Worm (Caenorhabditis elegans): ENCODE data around the gene lgc-6.
"Not testable (repeated sequence)": the region's sequence is repeated elsewhere in the genome, so short reads cannot be mapped to it uniquely, and the experiment has no call there.

The lgc-6 gene

ce11 chrIV:8352036-8352435 is 12.3 kb downstream of the lgc-6 start, which contains the start of gene F17E9.16:
F17E9.16 (plus strand) TSS chrIV:8352336.
- not testable (repeated sequence) for TF ChIP-seq nhr-237, crh-2, R02D3.7 (tag; optimal IDR thresholded peaks at IDR 0.05)

DNA sequence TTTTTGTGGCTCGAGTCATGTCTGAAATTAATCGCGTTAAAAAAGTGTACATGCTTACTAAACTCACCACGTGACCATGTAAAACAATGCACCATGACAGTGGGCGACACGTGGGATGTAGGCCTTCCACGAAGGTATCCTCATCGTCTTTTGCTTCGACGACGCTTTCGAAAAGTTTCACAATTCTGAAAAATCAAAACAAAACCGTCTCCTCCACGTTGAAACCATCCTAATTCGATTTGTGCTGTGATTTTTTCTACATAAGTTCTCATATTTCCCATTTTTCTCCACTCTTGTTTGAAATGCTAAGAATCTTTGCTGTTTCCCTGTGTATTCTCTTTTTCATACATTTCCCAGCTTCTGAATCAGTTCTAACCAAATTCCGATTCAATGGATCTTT is 14.8 kb downstream of the lgc-6 start, which contains the start of gene F17E9.3:
F17E9.3 (plus strand) TSS at position 301 of the 400 bp plus-strand sequence.
- TF ChIP-seq zag-1 (tag; optimal IDR thresholded peaks at IDR 0.05) = no peak
- no peak for TF ChIP-seq sma-9 (GFP tag; optimal IDR thresholded peaks at IDR 0.05)
- no peak for TF ChIP-seq sma-9 (tag; optimal IDR thresholded peaks at IDR 0.05)
- no peak for TF ChIP-seq blmp-1 (tag; optimal IDR thresholded peaks at IDR 0.05; ENCODE audit: insufficient read depth)
- no peak for TF ChIP-seq alr-1 (tag; optimal IDR thresholded peaks at IDR 0.05)
- TF ChIP-seq ZK546.5 (tag; optimal IDR thresholded peaks at IDR 0.05) = no peak
- no peak for TF ChIP-seq dmd-4 (tag; optimal IDR thresholded peaks at IDR 0.05)
- TF ChIP-seq elt-1 (tag; optimal IDR thresholded peaks at IDR 0.05) = no peak
- no peak for TF ChIP-seq sem-4 (tag; optimal IDR thresholded peaks at IDR 0.05)
- no peak for TF ChIP-seq F13H6.1 (tag; optimal IDR thresholded peaks at IDR 0.05)
- TF ChIP-seq unc-55 (GFP tag; optimal IDR thresholded peaks at IDR 0.05) = no peak
- TF ChIP-seq sma-3 (GFP tag; optimal IDR thresholded peaks at IDR 0.05) = no peak

- TF ChIP-seq fos-1 (tag; optimal IDR thresholded peaks at IDR 0.05) (no peak), zag-1 (tag; optimal IDR thresholded peaks at IDR 0.05) (no peak), nhr-129 (tag; optimal IDR thresholded peaks at IDR 0.05) (no peak)
Observed at ce11 chrIV:8355592-8355991, 15.9 kb downstream of the lgc-6 start, which contains the start of the genes F17E9.2 and col-116. F17E9.2 (plus strand) TSS chrIV:8355892. col-116 (plus strand) TSS chrIV:8355906.

DNA sequence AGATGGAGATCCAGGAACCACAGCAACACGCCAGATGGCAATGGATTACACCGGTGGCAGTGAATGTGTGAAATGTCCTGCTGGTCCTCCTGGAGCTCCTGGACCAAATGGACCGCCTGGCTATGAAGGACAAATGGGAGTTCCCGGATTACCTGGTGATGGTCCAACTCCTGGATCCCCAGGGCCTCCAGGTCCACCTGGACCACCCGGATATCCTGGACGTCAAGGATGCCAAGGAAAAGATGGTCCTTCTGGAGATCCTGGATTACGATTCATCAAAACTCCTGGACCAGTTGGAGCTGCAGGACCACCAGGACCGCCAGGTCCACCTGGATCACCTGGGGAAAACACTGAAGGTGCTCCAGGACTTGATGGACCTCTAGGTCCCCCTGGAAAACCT is 17.6 kb downstream of the lgc-6 start:
- TF ChIP-seq ztf-11 (tag; optimal IDR thresholded peaks at IDR 0.05) = no peak
- no peak for TF ChIP-seq dmd-4 (tag; optimal IDR thresholded peaks at IDR 0.05)
- TF ChIP-seq nhr-23 (tag; optimal IDR thresholded peaks at IDR 0.05) = no peak
- TF ChIP-seq nhr-77 (tag; optimal IDR thresholded peaks at IDR 0.05) = no peak
- TF ChIP-seq alr-1 (tag; optimal IDR thresholded peaks at IDR 0.05) = no peak
- no peak for TF ChIP-seq nhr-6 (tag; optimal IDR thresholded peaks at IDR 0.05)
- TF ChIP-seq mbf-1 (tag; optimal IDR thresholded peaks at IDR 0.05) = no peak
- TF ChIP-seq snpc-4 (tag; optimal IDR thresholded peaks at IDR 0.05) = no peak
- TF ChIP-seq nhr-12 (tag; optimal IDR thresholded peaks at IDR 0.05) = no peak
- no peak for TF ChIP-seq zag-1 (tag; optimal IDR thresholded peaks at IDR 0.05)
- no peak for TF ChIP-seq lin-11 (tag; optimal IDR thresholded peaks at IDR 0.05)
- no peak for TF ChIP-seq elt-1 (tag; optimal IDR thresholded peaks at IDR 0.05)
- TF ChIP-seq peb-1 (tag; optimal IDR thresholded peaks at IDR 0.05) = no peak
- no peak for TF ChIP-seq nhr-237 (tag; optimal IDR thresholded peaks at IDR 0.05)
- TF ChIP-seq skn-1 (tag; optimal IDR thresholded peaks at IDR 0.05) = no peak
- no peak for TF ChIP-seq crh-2 (tag; optimal IDR thresholded peaks at IDR 0.05)
- no peak for TF ChIP-seq mab-5 (tag; optimal IDR thresholded peaks at IDR 0.05)
- no peak for TF ChIP-seq C34F6.9 (tag; optimal IDR thresholded peaks at IDR 0.05)
- TF ChIP-seq fos-1 (tag; optimal IDR thresholded peaks at IDR 0.05) = no peak
- no peak for TF ChIP-seq ztf-4 (tag; optimal IDR thresholded peaks at IDR 0.05)

DNA sequence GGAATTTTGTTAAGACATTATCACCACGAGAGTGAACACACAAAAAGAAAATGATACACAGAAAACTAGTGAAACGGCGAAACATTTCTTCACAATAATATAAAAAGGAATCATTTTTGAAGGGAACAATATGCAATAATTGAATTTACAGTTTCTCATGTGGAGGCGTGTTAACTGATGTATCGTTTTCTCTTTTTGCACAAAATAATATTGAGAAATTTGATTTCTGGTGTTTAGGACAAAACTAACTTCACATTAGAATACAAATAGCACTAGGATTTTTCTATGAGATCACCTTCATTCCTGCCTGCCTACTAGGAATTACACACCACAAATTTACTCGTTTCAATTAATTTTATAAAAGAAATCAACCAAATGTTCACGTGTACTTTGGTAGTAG is 18.8 kb downstream of the lgc-6 start, which contains the start of gene D2096.13:
D2096.13 (minus strand) TSS at position 101 of the 400 bp plus-strand sequence.
- TF ChIP-seq nhr-10 (tag; optimal IDR thresholded peaks at IDR 0.05) (no peak), fos-1 (tag; optimal IDR thresholded peaks at IDR 0.05) (no peak), nhr-25 (tag; optimal IDR thresholded peaks at IDR 0.05) (no peak), skn-1 (tag; optimal IDR thresholded peaks at IDR 0.05) (no peak), peb-1 (tag; optimal IDR thresholded peaks at IDR 0.05) (no peak), aly-2 (tag; optimal IDR thresholded peaks at IDR 0.05) (no peak), ama-1 (optimal IDR thresholded peaks at IDR 0.05) (no peak), lsy-2 (tag; optimal IDR thresholded peaks at IDR 0.05) (no peak), nhr-12 (tag; optimal IDR thresholded peaks at IDR 0.05) (no peak), C34F6.9 (tag; optimal IDR thresholded peaks at IDR 0.05) (no peak), F13H6.1 (tag; optimal IDR thresholded peaks at IDR 0.05) (no peak), elt-3 (tag; optimal IDR thresholded peaks at IDR 0.05) (no peak), ZK546.5 (tag; optimal IDR thresholded peaks at IDR 0.05) (no peak), crh-2 (tag; optimal IDR thresholded peaks at IDR 0.05) (no peak), mdl-1 (tag; optimal IDR thresholded peaks at IDR 0.05) (no peak), sem-4 (tag; optimal IDR thresholded peaks at IDR 0.05) (no peak), nhr-6 (tag; optimal IDR thresholded peaks at IDR 0.05) (no peak)

All from whole organism, L2 larva.